Worm (Caenorhabditis elegans): ENCODE data around the gene nlp-27.

DNA sequence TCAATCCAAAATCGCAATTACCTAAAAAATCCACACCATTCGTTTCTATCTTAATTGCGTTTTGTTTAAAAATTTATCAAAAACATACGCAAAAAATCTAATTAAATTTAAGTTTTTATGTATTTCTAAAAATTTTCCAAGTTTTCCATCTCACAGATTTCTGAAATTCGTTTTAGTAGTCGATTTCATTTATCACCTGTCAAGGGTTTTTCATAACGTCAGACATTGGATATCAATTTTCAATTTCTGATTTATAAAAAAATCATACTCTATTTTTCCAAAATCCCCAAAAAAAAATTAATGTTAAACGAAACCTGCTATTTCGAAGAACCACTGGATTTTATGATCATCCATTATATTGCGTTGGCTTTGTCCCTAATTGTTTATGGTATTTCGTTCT is 21.0 kb downstream of the nlp-27 start, which contains the start of gene srh-4:
- TF ChIP-seq unc-62 (GFP tag; optimal IDR thresholded peaks at IDR 0.05) (no peak), ZK546.5 (tag; optimal IDR thresholded peaks at IDR 0.05) (no peak), ztf-11 (tag; optimal IDR thresholded peaks at IDR 0.05) (no peak), blmp-1 (tag; optimal IDR thresholded peaks at IDR 0.05; ENCODE audit: insufficient read depth) (no peak), ceh-82 (tag; optimal IDR thresholded peaks at IDR 0.05) (no peak), ama-1 (optimal IDR thresholded peaks at IDR 0.05) (no peak), mdl-1 (tag; optimal IDR thresholded peaks at IDR 0.05) (no peak), F13H6.1 (tag; optimal IDR thresholded peaks at IDR 0.05) (no peak), skn-1 (tag; optimal IDR thresholded peaks at IDR 0.05) (no peak), ceh-16 (tag; optimal IDR thresholded peaks at IDR 0.05) (no peak), nhr-11 (tag; optimal IDR thresholded peaks at IDR 0.05) (no peak), nhr-23 (tag; optimal IDR thresholded peaks at IDR 0.05) (no peak), ztf-4 (tag; optimal IDR thresholded peaks at IDR 0.05) (no peak)
